Fruit fly (Drosophila melanogaster) ovary, adult (tissue): ENCODE results near the gene TwdlY.

ENCODE experiments used
- CG17801 ChIP-seq: fragments of 200-800 bp; optimal IDR thresholded peaks from 2 replicates; lab custom pipeline; 2019; ENCODE audit warnings: missing biosample characterization, mild to moderate bottlenecking, missing genetic modification characterization, moderate library complexity; ENCODE audit not compliant: partially characterized antibody

Gene TwdlY

dm6 chrX:16742547-16742946 is 7.8 kb downstream of the TwdlY start, which contains the start of gene Twdlalpha:
Gene Twdlalpha (plus strand): TSS chrX:16742847.
- no peak for TF ChIP-seq CG17801

- TF ChIP-seq CG17801 = no peak
Measured at dm6 chrX:16744345-16744744, 9.6 kb downstream of the TwdlY start.

dm6 chrX:16745942-16746341 is 11.2 kb downstream of the TwdlY start:
- no peak for TF ChIP-seq CG17801

DNA sequence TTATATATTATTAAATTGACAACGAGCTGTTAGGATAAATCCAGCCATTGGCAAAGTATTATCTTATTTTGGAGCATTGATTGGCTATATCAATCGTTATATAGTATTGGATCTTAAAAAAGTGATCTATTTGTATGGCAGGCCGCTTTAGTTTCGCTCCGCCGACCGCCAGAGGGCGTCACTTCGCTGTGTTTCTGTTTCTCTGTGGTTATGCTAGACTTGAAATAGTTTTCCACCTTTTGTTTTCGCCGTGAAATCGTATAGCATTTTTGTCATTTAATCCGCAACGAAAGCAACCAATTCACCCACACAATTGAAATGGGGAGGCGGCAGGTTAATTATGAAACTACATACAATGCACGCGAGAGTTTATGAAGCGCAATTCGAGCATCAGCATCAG is 12.1 kb downstream of the TwdlY start:
- no peak for TF ChIP-seq CG17801

- TF ChIP-seq CG17801 = peak; percentile 19
Measured at dm6 chrX:16747467-16747866, 12.7 kb downstream of the TwdlY start.

dm6 chrX:16749324-16749723 is 14.6 kb downstream of the TwdlY start:
- no peak for TF ChIP-seq CG17801

dm6 chrX:16750712-16751578 is 16.2 kb downstream of the TwdlY start:
- TF ChIP-seq CG17801 = peak; percentile 94

dm6 chrX:16751579-16752156 is 16.9 kb downstream of the TwdlY start, which contains the start of gene goe:
Gene goe (minus strand): TSS chrX:16751910.
- TF ChIP-seq CG17801 = peak; percentile 23

DNA sequence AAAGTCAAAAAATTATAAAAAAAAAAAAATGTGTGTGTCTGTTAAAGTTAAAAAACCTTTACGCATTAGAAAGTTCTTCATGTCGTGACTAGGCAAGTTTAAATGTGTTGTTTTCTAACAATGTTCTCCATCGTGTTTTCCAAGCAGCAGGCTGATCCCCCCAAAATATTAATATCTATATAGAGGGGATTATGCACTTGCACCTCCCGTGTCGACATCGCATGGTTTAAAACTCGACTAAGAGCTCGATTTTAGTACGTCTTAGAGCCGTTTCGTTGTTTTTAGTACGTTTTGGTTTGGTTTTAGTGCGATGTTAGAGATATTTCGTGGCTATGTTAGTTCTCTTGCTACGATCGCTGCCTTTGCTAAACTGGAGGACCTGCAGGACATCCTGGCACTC is 18.3 kb downstream of the TwdlY start:
- TF ChIP-seq CG17801 = no peak

dm6 chrX:16757645-16758044 is 22.9 kb downstream of the TwdlY start:
- TF ChIP-seq CG17801 = no peak

DNA sequence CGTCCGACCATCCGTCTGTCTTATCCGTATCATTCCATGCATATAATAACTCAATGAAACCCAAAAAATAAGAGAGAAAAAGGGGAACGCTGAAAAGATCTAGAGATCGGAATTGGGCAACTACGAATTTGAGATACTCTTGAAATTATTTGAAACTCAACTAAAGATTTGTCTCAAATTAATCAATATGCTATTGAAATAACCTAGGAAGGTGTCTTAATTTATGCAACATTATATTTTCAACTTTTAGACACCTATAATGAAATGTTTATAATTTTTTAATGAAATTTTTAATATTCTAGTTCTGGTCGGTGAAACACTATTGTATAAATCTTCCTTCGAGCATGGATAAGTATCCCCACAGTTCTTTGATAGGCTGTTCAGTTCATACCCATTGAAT is 25.8 kb downstream of the TwdlY start:
- TF ChIP-seq CG17801 = no peak

DNA sequence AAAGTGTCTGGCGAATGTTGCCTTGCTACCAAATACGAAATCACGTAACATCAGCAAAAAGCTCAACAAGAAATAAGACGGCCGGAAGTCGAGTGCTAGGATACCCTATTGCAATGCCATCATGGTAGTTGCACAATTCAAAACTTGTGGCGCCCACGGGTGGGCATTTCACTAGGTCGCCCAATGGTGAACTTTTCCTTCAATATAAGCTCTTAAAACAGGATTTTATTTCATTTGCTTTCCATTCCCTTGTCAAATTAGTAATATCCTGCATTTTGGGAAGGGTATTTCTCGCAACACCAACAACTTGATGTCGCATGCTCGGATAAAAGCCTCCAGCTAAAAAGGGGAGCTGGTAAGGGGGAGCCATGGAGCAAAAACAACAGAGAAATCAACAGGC is 26.8 kb downstream of the TwdlY start:
- TF ChIP-seq CG17801 = no peak

DNA sequence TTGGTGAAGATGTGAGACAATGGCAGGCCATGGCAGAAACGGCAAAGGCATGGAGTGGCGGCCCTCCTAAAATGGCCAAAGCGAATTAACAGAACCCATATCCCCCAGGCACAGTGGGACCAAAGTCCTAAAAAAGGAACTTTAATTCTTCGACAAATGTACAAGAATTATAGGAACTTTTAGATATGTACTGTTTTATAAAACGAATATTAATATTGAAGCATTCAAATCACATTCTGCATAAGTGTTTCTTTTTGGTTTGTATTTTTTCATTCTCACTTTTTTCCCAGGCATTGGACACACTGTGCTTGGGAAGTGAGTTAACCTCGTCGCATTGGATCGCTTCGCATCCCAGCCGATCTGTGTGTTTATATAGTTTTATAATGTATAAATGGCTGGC is 30.2 kb downstream of the TwdlY start:
- no peak for TF ChIP-seq CG17801

DNA sequence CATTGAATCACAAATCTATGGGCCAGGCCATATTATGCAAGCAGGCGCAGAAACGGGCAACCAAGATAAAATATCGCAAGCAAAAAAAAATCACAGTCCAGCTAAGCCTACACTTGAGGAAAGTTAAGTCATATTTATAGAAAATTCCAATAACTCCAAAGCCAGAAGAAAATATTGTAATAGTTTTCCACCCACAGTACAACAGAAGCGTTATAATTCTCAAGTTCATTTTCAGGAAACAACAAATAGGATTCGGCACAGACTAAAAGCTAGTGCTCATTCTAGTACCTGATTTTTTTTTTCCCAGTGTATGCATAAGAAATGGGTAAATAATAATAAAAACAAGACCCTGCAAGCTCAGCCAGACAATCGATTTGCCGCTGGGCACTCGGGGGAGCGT is 31.1 kb downstream of the TwdlY start:
- no peak for TF ChIP-seq CG17801

dm6 chrX:16766868-16767431 is 32.2 kb downstream of the TwdlY start:
- TF ChIP-seq CG17801 = no peak

DNA sequence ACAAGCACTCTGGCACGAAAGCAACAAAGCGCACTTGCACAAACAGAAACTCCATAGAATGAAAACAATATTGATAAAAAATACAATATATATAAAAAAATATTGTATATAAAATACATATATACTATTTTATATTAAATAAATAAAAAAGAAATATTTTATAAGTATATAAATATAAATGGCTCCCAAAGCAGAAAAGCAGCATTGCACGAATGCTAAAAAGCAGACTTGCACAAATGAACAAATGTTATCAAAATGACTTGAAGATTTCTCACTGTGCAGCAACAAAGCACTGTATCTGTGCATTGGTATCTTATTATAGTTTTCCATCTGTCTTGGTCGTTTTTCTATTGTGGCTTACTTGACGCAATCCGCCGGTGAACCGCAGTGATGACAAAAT is 34.0 kb downstream of the TwdlY start:
- no peak for TF ChIP-seq CG17801

dm6 chrX:16772882-16773827 is 38.4 kb downstream of the TwdlY start:
- TF ChIP-seq CG17801 = no peak
